Worm (Caenorhabditis elegans) whole organism, L1 larva: ENCODE measurements around the gene C04C11.1.

Experiments
- C04F5.9 ChIP-seq: sonication (generic microtip); optimal IDR thresholded peaks from 2 replicates; lab custom pipeline; 2016; ENCODE audit warnings: missing genetic modification characterization, missing compliant biosample characterization
- C34B4.2 ChIP-seq: sonication (generic microtip); optimal IDR thresholded peaks from 2 replicates; lab custom pipeline; 2017; ENCODE audit warnings: mild to moderate bottlenecking, missing genetic modification characterization, missing compliant biosample characterization
- F16B12.6 ChIP-seq: fragments of 150-350 bp; optimal IDR thresholded peaks from 2 replicates; lab custom pipeline; 2014; ENCODE audit warnings: missing biosample characterization, missing genetic modification characterization
- alr-1 ChIP-seq: fragments of 200-800 bp; sonication (Bioruptor generic); optimal IDR thresholded peaks from 2 replicates; lab custom pipeline; 2018; ENCODE audit warnings: borderline replicate concordance, mild to moderate bottlenecking, missing genetic modification characterization, missing compliant biosample characterization
- ama-1 ChIP-seq: fragments of 150-350 bp; optimal IDR thresholded peaks from 2 replicates; lab custom pipeline; 2014
- ceh-63 ChIP-seq: fragments of 200-800 bp; sonication (Bioruptor generic); optimal IDR thresholded peaks from 2 replicates; lab custom pipeline; 2018; ENCODE audit warnings: mild to moderate bottlenecking, missing genetic modification characterization, missing compliant biosample characterization
- ceh-8 ChIP-seq: fragments of 200-800 bp; sonication (Bioruptor generic); optimal IDR thresholded peaks from 2 replicates; lab custom pipeline; 2018; ENCODE audit warnings: mild to moderate bottlenecking, missing genetic modification characterization, moderate library complexity, missing compliant biosample characterization
- ceh-82 ChIP-seq, 3 experiments: fragments of 150-350 bp in 1 of 3; sonication (generic microtip) in 2 of 3; optimal IDR thresholded peaks; 2 replicates each; lab custom pipeline; 2014 to 2017; ENCODE audit warnings: missing biosample characterization in 3 of 3, missing genetic modification characterization in 3 of 3
- ceh-88 ChIP-seq: fragments of 200-800 bp; sonication (Bioruptor generic); IDR thresholded peaks from 2 replicates; pipeline ENCODE4 v1.3.6; 2022; ENCODE audit warnings: missing genetic modification characterization, missing compliant biosample characterization
- dsc-1 ChIP-seq: sonication (generic microtip); optimal IDR thresholded peaks from 2 replicates; lab custom pipeline; 2016; ENCODE audit warnings: mild to moderate bottlenecking, missing genetic modification characterization, missing compliant biosample characterization
- efl-1 ChIP-seq, 4 experiments: fragments of 150-350 bp; optimal IDR thresholded peaks in 3 of 4; peaks in 1 of 4; 1 replicate in 1 of 4; 2 replicates in 3 of 4; lab custom pipeline; 2014; ENCODE audit warnings: missing biosample characterization in 2 of 4, missing genetic modification characterization in 2 of 4, missing genetic modification reagents in 2 of 4
- egl-27 ChIP-seq, 2 experiments: fragments of 150-350 bp in 1 of 2; sonication (generic microtip); optimal IDR thresholded peaks; 3 replicates each; lab custom pipeline; 2017 to 2018; ENCODE audit warnings: missing biosample characterization in 2 of 2, missing genetic modification characterization in 2 of 2, missing genetic modification reagents in 2 of 2
- elt-2 ChIP-seq: sonication (generic microtip); optimal IDR thresholded peaks from 2 replicates; lab custom pipeline; 2016; ENCODE audit warnings: missing genetic modification characterization, mild to moderate bottlenecking, inconsistent platforms, missing compliant biosample characterization, missing genetic modification reagents
- elt-3 ChIP-seq, 6 experiments: fragments of 150-350 bp in 1 of 6; sonication (generic microtip); optimal IDR thresholded peaks; 2 replicates each; lab custom pipeline; 2017 to 2018; ENCODE audit warnings: missing biosample characterization in 6 of 6, missing genetic modification characterization in 6 of 6, inconsistent platforms in 1 of 6
- fkh-4 ChIP-seq: sonication (generic microtip); optimal IDR thresholded peaks from 2 replicates; lab custom pipeline; 2016; ENCODE audit warnings: missing compliant biosample characterization, missing genetic modification characterization, borderline replicate concordance
- fkh-8 ChIP-seq: sonication (generic microtip); optimal IDR thresholded peaks from 2 replicates; lab custom pipeline; 2016; ENCODE audit warnings: mild to moderate bottlenecking, missing genetic modification characterization, missing compliant biosample characterization
- hlh-17 ChIP-seq: fragments of 200-800 bp; sonication (Bioruptor generic); optimal IDR thresholded peaks from 2 replicates; lab custom pipeline; 2018; ENCODE audit warnings: missing genetic modification characterization, mild to moderate bottlenecking, missing compliant biosample characterization, moderate library complexity, borderline replicate concordance
- hlh-4 ChIP-seq: sonication (generic microtip); optimal IDR thresholded peaks from 2 replicates; lab custom pipeline; 2016; ENCODE audit warnings: mild to moderate bottlenecking, missing genetic modification characterization, missing compliant biosample characterization
- hpl-2 ChIP-seq: fragments of 150-350 bp; optimal IDR thresholded peaks from 2 replicates; lab custom pipeline; 2014; ENCODE audit warnings: missing biosample characterization, missing genetic modification reagents, missing genetic modification characterization
- irx-1 ChIP-seq: sonication (generic microtip); optimal IDR thresholded peaks from 2 replicates; lab custom pipeline; 2016; ENCODE audit warnings: missing genetic modification characterization, missing compliant biosample characterization
- isw-1 ChIP-seq: fragments of 200-800 bp; sonication (Bioruptor generic); IDR thresholded peaks from 2 replicates; pipeline ENCODE4 v1.3.6; 2022; ENCODE audit warnings: missing genetic modification characterization, missing compliant biosample characterization
- lin-14 ChIP-seq: fragments of 200-800 bp; sonication (Bioruptor generic); optimal IDR thresholded peaks from 2 replicates; lab custom pipeline; 2018; ENCODE audit warnings: mild to moderate bottlenecking, missing genetic modification characterization, moderate library complexity, missing compliant biosample characterization
- lin-39 ChIP-seq: fragments of 150-350 bp; optimal IDR thresholded peaks from 2 replicates; lab custom pipeline; 2014; ENCODE audit warnings: missing biosample characterization, missing genetic modification reagents, missing genetic modification characterization
- lsy-2 ChIP-seq, 2 experiments: fragments of 150-350 bp; optimal IDR thresholded peaks; 2 replicates each; lab custom pipeline; 2014; ENCODE audit warnings: missing biosample characterization in 2 of 2, missing genetic modification characterization in 2 of 2
- mab-9 ChIP-seq: fragments of 200-800 bp; sonication (Bioruptor generic); IDR thresholded peaks from 2 replicates; pipeline ENCODE4 v1.3.6; 2022; ENCODE audit warnings: missing genetic modification reagents, missing genetic modification characterization, missing compliant biosample characterization
- mdl-1 ChIP-seq, 2 experiments: fragments of 150-350 bp; optimal IDR thresholded peaks; 2 replicates each; lab custom pipeline; 2014 to 2017; ENCODE audit warnings: missing biosample characterization in 2 of 2, missing genetic modification characterization in 2 of 2, inconsistent platforms in 1 of 2
- mep-1 ChIP-seq: fragments of 150-350 bp; optimal IDR thresholded peaks from 2 replicates; lab custom pipeline; 2014; ENCODE audit warnings: missing biosample characterization, missing genetic modification characterization
- nhr-12 ChIP-seq: sonication (generic microtip); optimal IDR thresholded peaks from 2 replicates; lab custom pipeline; 2017; ENCODE audit warnings: missing biosample characterization, missing genetic modification characterization
- nhr-20 ChIP-seq: sonication (generic microtip); optimal IDR thresholded peaks from 2 replicates; lab custom pipeline; 2016; ENCODE audit warnings: mild to moderate bottlenecking, missing genetic modification characterization, missing compliant biosample characterization
- nhr-237 ChIP-seq: fragments of 150-350 bp; optimal IDR thresholded peaks from 2 replicates; lab custom pipeline; 2014; ENCODE audit warnings: missing biosample characterization, missing genetic modification characterization
- nhr-28 ChIP-seq: fragments of 150-350 bp; optimal IDR thresholded peaks from 2 replicates; lab custom pipeline; 2014; ENCODE audit warnings: missing biosample characterization, missing genetic modification characterization
- nhr-47 ChIP-seq: sonication (generic microtip); optimal IDR thresholded peaks from 2 replicates; lab custom pipeline; 2016; ENCODE audit warnings: mild to moderate bottlenecking, missing genetic modification characterization, moderate library complexity, missing compliant biosample characterization
- nhr-71 ChIP-seq: sonication (generic microtip); optimal IDR thresholded peaks from 2 replicates; lab custom pipeline; 2016; ENCODE audit warnings: mild to moderate bottlenecking, missing genetic modification characterization, moderate library complexity, missing compliant biosample characterization
- nhr-76 ChIP-seq: sonication (generic microtip); optimal IDR thresholded peaks from 2 replicates; lab custom pipeline; 2017; ENCODE audit warnings: missing biosample characterization, missing genetic modification characterization
- nhr-77 ChIP-seq: fragments of 150-350 bp; optimal IDR thresholded peaks from 2 replicates; lab custom pipeline; 2014; ENCODE audit warnings: missing biosample characterization, missing genetic modification characterization
- nhr-84 ChIP-seq: sonication (generic microtip); optimal IDR thresholded peaks from 2 replicates; lab custom pipeline; 2017; ENCODE audit warnings: missing biosample characterization, missing genetic modification characterization
- nhr-85 ChIP-seq: sonication (generic microtip); peaks from one replicate; lab custom pipeline; 2016; ENCODE audit warnings: missing genetic modification characterization, inconsistent platforms, missing compliant biosample characterization
- nhr-90 ChIP-seq: sonication (generic microtip); optimal IDR thresholded peaks from 2 replicates; lab custom pipeline; 2016; ENCODE audit warnings: mild to moderate bottlenecking, missing genetic modification characterization, missing compliant biosample characterization; ENCODE audit not compliant: poor library complexity
- pag-3 ChIP-seq: sonication (generic microtip); optimal IDR thresholded peaks from 2 replicates; lab custom pipeline; 2017; ENCODE audit warnings: missing genetic modification characterization, mild to moderate bottlenecking, missing compliant biosample characterization, antibody characterized with exemption, borderline replicate concordance; ENCODE audit not compliant: insufficient read depth
- pax-3 ChIP-seq: fragments of 200-800 bp; sonication (Bioruptor generic); optimal IDR thresholded peaks from 2 replicates; lab custom pipeline; 2018; ENCODE audit warnings: mild to moderate bottlenecking, missing genetic modification characterization, moderate library complexity, missing compliant biosample characterization
- rnt-1 ChIP-seq: sonication (generic microtip); optimal IDR thresholded peaks from 2 replicates; lab custom pipeline; 2016; ENCODE audit warnings: mild to moderate bottlenecking, missing genetic modification characterization, moderate library complexity, missing compliant biosample characterization
- snpc-4 ChIP-seq: fragments of 150-350 bp; optimal IDR thresholded peaks from 2 replicates; lab custom pipeline; 2014; ENCODE audit warnings: missing biosample characterization, missing genetic modification characterization
- sox-4 ChIP-seq: sonication (generic microtip); optimal IDR thresholded peaks from 2 replicates; lab custom pipeline; 2016; ENCODE audit warnings: missing genetic modification characterization, missing compliant biosample characterization
- sptf-1 ChIP-seq: fragments of 150-350 bp; optimal IDR thresholded peaks from 2 replicates; lab custom pipeline; 2014; ENCODE audit warnings: missing biosample characterization, missing genetic modification characterization
- tbx-2 ChIP-seq: sonication (generic microtip); optimal IDR thresholded peaks from 2 replicates; lab custom pipeline; 2016; ENCODE audit warnings: missing genetic modification characterization, missing compliant biosample characterization
- tlp-1 ChIP-seq: fragments of 150-350 bp; optimal IDR thresholded peaks from 2 replicates; lab custom pipeline; 2014; ENCODE audit warnings: missing biosample characterization, missing genetic modification characterization
- unc-130 ChIP-seq: fragments of 150-350 bp; optimal IDR thresholded peaks from 2 replicates; lab custom pipeline; 2017; ENCODE audit warnings: missing biosample characterization, missing genetic modification characterization, inconsistent platforms
- unc-30 ChIP-seq: sonication (generic microtip); optimal IDR thresholded peaks from 2 replicates; lab custom pipeline; 2017; ENCODE audit warnings: missing biosample characterization, missing genetic modification characterization
- unc-86 ChIP-seq: sonication (generic microtip); optimal IDR thresholded peaks from 2 replicates; lab custom pipeline; 2016; ENCODE audit warnings: missing genetic modification characterization, missing compliant biosample characterization
- vab-15 ChIP-seq: sonication (generic microtip); optimal IDR thresholded peaks from 2 replicates; lab custom pipeline; 2017; ENCODE audit warnings: missing genotype, mild to moderate bottlenecking, missing genetic modification characterization, missing compliant biosample characterization
- zip-4 ChIP-seq: fragments of 200-800 bp; sonication (Bioruptor generic); optimal IDR thresholded peaks from 2 replicates; lab custom pipeline; 2018; ENCODE audit warnings: mild to moderate bottlenecking, missing genetic modification characterization, moderate library complexity, missing compliant biosample characterization
- ztf-11 ChIP-seq, 2 experiments: sonication (generic microtip); optimal IDR thresholded peaks; 2 replicates each; lab custom pipeline; 2016 to 2017; ENCODE audit warnings: missing genetic modification characterization in 2 of 2, missing biosample characterization in 1 of 2, missing compliant biosample characterization in 1 of 2
- ztf-4 ChIP-seq: fragments of 150-350 bp; optimal IDR thresholded peaks from 2 replicates; lab custom pipeline; 2014; ENCODE audit warnings: missing biosample characterization, missing genetic modification characterization

Gene C04C11.1

ce11 chrX:14056527-14056926 is 36.1 kb downstream of the C04C11.1 start:
- TF ChIP-seq isw-1 (GFP tag; lab: Robert Waterston, UW) (no peak), nhr-84 (tag; lab: Kevin White, UChicago) (no peak), unc-30 (tag; lab: Kevin White, UChicago) (no peak), C04F5.9 (no peak), nhr-76 (tag; lab: Kevin White, UChicago) (no peak), elt-3 (tag; optimal IDR thresholded peaks at IDR 0.05; lab: Kevin White, UChicago) (peak in 1 of 6 experiments; percentile 56), irx-1 (no peak), zip-4 (no peak), nhr-77 (tag; lab: Kevin White, UChicago) (no peak), nhr-71 (tag; lab: Kevin White, UChicago) (peak; percentile 19), lsy-2 (tag; optimal IDR thresholded peaks at IDR 0.05; lab: Kevin White, UChicago) (no peak), nhr-20 (tag; lab: Kevin White, UChicago) (no peak), unc-130 (tag; lab: Kevin White, UChicago) (no peak), ceh-82 (tag; optimal IDR thresholded peaks at IDR 0.05; lab: Kevin White, UChicago) (no peak), ceh-8 (GFP tag; lab: Kevin White, UChicago) (no peak), fkh-4 (tag; lab: Kevin White, UChicago) (no peak), rnt-1 (peak; percentile 63), lin-39 (peak; percentile 35), ztf-4 (tag; lab: Kevin White, UChicago) (no peak), nhr-85 (tag; lab: Kevin White, UChicago) (peak; percentile 0), dsc-1 (tag; lab: Kevin White, UChicago) (no peak), nhr-90 (no peak), lin-14 (GFP tag; lab: Kevin White, UChicago) (peak; percentile 51), mdl-1 (tag; optimal IDR thresholded peaks at IDR 0.05; lab: Kevin White, UChicago) (no peak), sptf-1 (tag; lab: Kevin White, UChicago) (no peak), vab-15 (no peak), efl-1 (optimal IDR thresholded peaks at IDR 0.05; lab: Kevin White, UChicago) (no peak), efl-1 (GFP tag; optimal IDR thresholded peaks at IDR 0.05 in 1 of 2; lab: Kevin White, UChicago) (no peak), unc-86 (no peak), mep-1 (no peak), nhr-47 (tag; lab: Kevin White, UChicago) (no peak), ama-1 (lab: Kevin White, UChicago) (no peak), C34B4.2 (tag; lab: Kevin White, UChicago) (no peak), nhr-28 (tag; lab: Kevin White, UChicago) (no peak), ztf-11 (tag; optimal IDR thresholded peaks at IDR 0.05; lab: Kevin White, UChicago) (no peak), pax-3 (tag; lab: Kevin White, UChicago) (no peak), snpc-4 (tag; lab: Kevin White, UChicago) (no peak), F16B12.6 (tag; lab: Kevin White, UChicago) (no peak), mab-9 (GFP tag; lab: Robert Waterston, UW) (no peak), alr-1 (tag; lab: Kevin White, UChicago) (no peak), hlh-4 (tag; lab: Kevin White, UChicago) (no peak), sox-4 (no peak), ceh-88 (GFP tag; lab: Robert Waterston, UW) (no peak), ceh-63 (GFP tag; lab: Kevin White, UChicago) (no peak), elt-2 (tag; lab: Kevin White, UChicago) (no peak), tlp-1 (no peak), fkh-8 (tag; lab: Kevin White, UChicago) (no peak), nhr-237 (tag; lab: Kevin White, UChicago) (no peak), egl-27 (tag; optimal IDR thresholded peaks at IDR 0.05; lab: Kevin White, UChicago) (no peak), pag-3 (tag; lab: Kevin White, UChicago) (peak; percentile 25), hlh-17 (GFP tag; lab: Kevin White, UChicago) (no peak), tbx-2 (no peak), hpl-2 (no peak), nhr-12 (no peak)
